Fruit fly (Drosophila melanogaster) whole organism, wandering third instar larva: Measurements from ENCODE around the gene sloth1.

ENCODE experiments used
- CG9705 ChIP-seq: fragments of 200-800 bp; sonication (Bioruptor generic); optimal IDR thresholded peaks from 2 replicates; lab custom pipeline; 2018; ENCODE audit warnings: missing biosample characterization, mild to moderate bottlenecking, missing genetic modification characterization
- Hr83 ChIP-seq: fragments of 200-300 bp; sonication (Bioruptor generic); optimal IDR thresholded peaks from 2 replicates; lab custom pipeline; 2016; ENCODE audit warnings: missing biosample characterization, mild to moderate bottlenecking, missing genetic modification characterization, moderate library complexity; ENCODE audit not compliant: poor library complexity, severe bottlenecking
- OdsH ChIP-seq: fragments of 200-800 bp; sonication (Bioruptor generic); optimal IDR thresholded peaks from 2 replicates; lab custom pipeline; 2016; ENCODE audit warnings: missing biosample characterization, mild to moderate bottlenecking, missing genetic modification characterization
- dmrt93B ChIP-seq: fragments of 200-800 bp; sonication (Bioruptor generic); optimal IDR thresholded peaks from 2 replicates; lab custom pipeline; 2018; ENCODE audit warnings: missing biosample characterization, mild to moderate bottlenecking, missing genetic modification characterization
- foxo ChIP-seq, 2 experiments: fragments of 200-800 bp; sonication (Bioruptor generic); optimal IDR thresholded peaks; 2 replicates in 1 of 2; 3 replicates in 1 of 2; lab custom pipeline; 2016 to 2017; ENCODE audit warnings: missing biosample characterization in 2 of 2, missing genetic modification characterization in 2 of 2
- lola ChIP-seq: fragments of >200 bp; optimal IDR thresholded peaks from 2 replicates; lab custom pipeline; 2017; ENCODE audit warnings: missing biosample characterization, missing genetic modification characterization
- usp ChIP-seq: fragments of >200 bp; optimal IDR thresholded peaks from 2 replicates; lab custom pipeline; 2017; ENCODE audit warnings: missing biosample characterization, missing genetic modification characterization

DNA sequence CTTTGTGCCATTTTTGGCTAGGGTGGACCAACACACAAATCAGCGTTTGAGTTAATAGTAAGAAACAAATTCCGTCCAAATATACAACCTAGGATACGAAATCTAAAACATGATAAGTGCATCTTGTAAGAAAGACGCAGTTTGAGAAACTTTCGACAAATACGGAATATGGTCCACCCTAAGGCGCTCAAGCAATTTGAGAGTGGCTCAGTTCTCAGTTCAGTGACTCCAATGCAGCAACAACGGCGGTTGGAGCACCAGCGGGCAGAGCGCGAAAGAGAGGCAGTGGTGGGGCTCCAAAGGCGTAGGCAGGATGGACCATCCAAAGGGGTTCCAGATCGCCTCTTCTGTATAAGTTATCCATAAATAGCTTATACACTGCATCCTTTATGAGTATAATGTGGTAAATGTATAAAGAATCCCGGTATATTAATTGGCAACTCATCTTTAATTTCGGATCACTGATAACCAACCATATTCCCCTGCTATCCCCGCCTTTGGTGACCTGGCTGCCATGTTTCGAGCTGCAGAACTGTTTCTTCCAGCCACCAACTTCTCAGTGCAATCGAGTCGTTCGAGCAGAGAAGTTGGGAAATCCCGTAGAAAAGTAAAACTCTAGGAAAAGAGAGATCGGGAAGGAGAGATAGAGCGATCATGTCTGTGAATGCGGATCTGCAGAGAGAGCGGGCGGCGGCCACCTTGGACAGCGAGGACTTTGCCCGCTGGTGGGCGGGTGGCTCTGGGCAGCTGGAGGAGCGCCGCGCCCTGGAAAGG lies 41.6 kb upstream of the sloth1 start, which contains the start of gene CG4586:
- TF ChIP-seq lola (GFP tag; lab: Kevin White, UChicago): no peak
- peak; percentile 79 for TF ChIP-seq dmrt93B
- TF ChIP-seq usp (GFP tag; lab: Kevin White, UChicago): no peak
- peak; percentile 77 for TF ChIP-seq CG9705 (GFP tag; lab: Kevin White, UChicago)
- peak; percentile 93 to 95 for TF ChIP-seq foxo (GFP tag; optimal IDR thresholded peaks at IDR 0.05; lab: Kevin White, UChicago)
- peak; percentile 95 for TF ChIP-seq OdsH (GFP tag; lab: Kevin White, UChicago)
- peak; percentile 88 for TF ChIP-seq Hr83 (GFP tag; lab: Kevin White, UChicago)
